Fruit fly (Drosophila melanogaster) whole organism, prepupa: Measurements from ENCODE around the gene c11.1.

Experiments used
- Blimp-1 ChIP-seq: fragments of 200-800 bp; sonication (Bioruptor generic); optimal IDR thresholded peaks from 3 replicates; lab custom pipeline; 2017; ENCODE audit warnings: missing biosample characterization, missing genetic modification characterization, mild to moderate bottlenecking, moderate library complexity, missing genetic modification reagents
- CG10631 ChIP-seq: fragments of 200-800 bp; sonication (Bioruptor generic); optimal IDR thresholded peaks from 2 replicates; lab custom pipeline; 2016; ENCODE audit warnings: missing biosample characterization, missing genetic modification characterization
- CG10669 ChIP-seq: fragments of 200-800 bp; sonication (Bioruptor generic); optimal IDR thresholded peaks from 3 replicates; lab custom pipeline; 2018; ENCODE audit warnings: missing biosample characterization, mild to moderate bottlenecking, missing genetic modification characterization, moderate library complexity
- CG11762 ChIP-seq: fragments of 200-800 bp; sonication (Bioruptor generic); optimal IDR thresholded peaks from 3 replicates; lab custom pipeline; 2016; ENCODE audit warnings: missing biosample characterization, missing genetic modification characterization; ENCODE audit not compliant: insufficient read depth
- CG11902 ChIP-seq: fragments of 200-800 bp; sonication (Bioruptor generic); optimal IDR thresholded peaks from 3 replicates; lab custom pipeline; 2016; ENCODE audit warnings: missing biosample characterization, missing genetic modification characterization
- CG15336 ChIP-seq: fragments of 200-800 bp; sonication (Bioruptor generic); IDR thresholded peaks from 2 replicates; pipeline ENCODE4 v1.3.6; 2022; ENCODE audit warnings: missing biosample characterization, missing genetic modification characterization
- CG1621 ChIP-seq: fragments of 200-800 bp; sonication (Bioruptor generic); optimal IDR thresholded peaks from 3 replicates; lab custom pipeline; 2018; ENCODE audit warnings: missing biosample characterization, mild to moderate bottlenecking, missing genetic modification characterization
- CG16779 ChIP-seq: fragments of 200-800 bp; sonication (Bioruptor generic); optimal IDR thresholded peaks from 3 replicates; lab custom pipeline; 2017; ENCODE audit warnings: missing biosample characterization, mild to moderate bottlenecking, missing genetic modification characterization
- CG31627 ChIP-seq: fragments of 200-800 bp; sonication (Bioruptor generic); optimal IDR thresholded peaks from 3 replicates; lab custom pipeline; 2016; ENCODE audit warnings: missing biosample characterization, missing genetic modification characterization
- CG32006 ChIP-seq: fragments of 200-800 bp; sonication (Bioruptor generic); optimal IDR thresholded peaks from 3 replicates; lab custom pipeline; 2017; ENCODE audit warnings: missing biosample characterization, mild to moderate bottlenecking, missing genetic modification characterization
- CG3919 ChIP-seq: fragments of 200-800 bp; sonication (Bioruptor generic); optimal IDR thresholded peaks from 3 replicates; lab custom pipeline; 2016; ENCODE audit warnings: missing biosample characterization, missing genetic modification characterization
- CG6163 ChIP-seq: fragments of 200-800 bp; sonication (Bioruptor generic); IDR thresholded peaks from 3 replicates; pipeline ENCODE4 v1.3.6; 2022; ENCODE audit warnings: missing biosample characterization, missing genetic modification characterization
- CG6792 ChIP-seq: fragments of 200-800 bp; sonication (Bioruptor generic); optimal IDR thresholded peaks from 3 replicates; lab custom pipeline; 2016; ENCODE audit warnings: missing biosample characterization, missing genetic modification characterization
- CG8119 ChIP-seq: fragments of 200-800 bp; sonication (Bioruptor generic); IDR thresholded peaks from 3 replicates; pipeline ENCODE4 v1.3.6; 2022; ENCODE audit warnings: missing biosample characterization, missing genetic modification characterization
- CG8319 ChIP-seq: fragments of 200-800 bp; sonication (Bioruptor generic); optimal IDR thresholded peaks from 3 replicates; lab custom pipeline; 2016; ENCODE audit warnings: missing biosample characterization, missing genetic modification characterization
- CG9139 ChIP-seq: fragments of 200-800 bp; sonication (Bioruptor generic); optimal IDR thresholded peaks from 3 replicates; lab custom pipeline; 2017; ENCODE audit warnings: missing biosample characterization, mild to moderate bottlenecking, missing genetic modification characterization
- Eip78C ChIP-seq: fragments of 200-800 bp; sonication (Bioruptor generic); peaks from one replicate; lab custom pipeline; 2016; ENCODE audit warnings: missing biosample characterization, missing genetic modification characterization
- Eip93F ChIP-seq: fragments of 200-800 bp; sonication (Bioruptor generic); optimal IDR thresholded peaks from 2 replicates; lab custom pipeline; 2016; ENCODE audit warnings: missing biosample characterization, mild to moderate bottlenecking, missing genetic modification characterization
- Ets96B ChIP-seq: fragments of 200-800 bp; optimal IDR thresholded peaks from 2 replicates; lab custom pipeline; 2019; ENCODE audit warnings: missing biosample characterization, mild to moderate bottlenecking, missing genetic modification characterization, moderate library complexity
- Gug ChIP-seq: fragments of 200-800 bp; sonication (Bioruptor generic); IDR thresholded peaks from 2 replicates; pipeline ENCODE4 v1.3.6; 2022; ENCODE audit warnings: missing biosample characterization, missing genetic modification characterization
- Hr39 ChIP-seq: fragments of 200-800 bp; sonication (Bioruptor generic); optimal IDR thresholded peaks from 2 replicates; lab custom pipeline; 2016; ENCODE audit warnings: missing biosample characterization, missing genetic modification characterization
- Hr4 ChIP-seq: fragments of 200-800 bp; sonication (Bioruptor generic); optimal IDR thresholded peaks from 3 replicates; lab custom pipeline; 2016; ENCODE audit warnings: missing biosample characterization, missing genetic modification characterization
- Lpt ChIP-seq: fragments of 200-800 bp; sonication (Bioruptor generic); optimal IDR thresholded peaks from 3 replicates; lab custom pipeline; 2016; ENCODE audit warnings: missing biosample characterization, missing genetic modification characterization
- Met ChIP-seq: fragments of 200-800 bp; sonication (Bioruptor generic); optimal IDR thresholded peaks from 3 replicates; lab custom pipeline; 2016; ENCODE audit warnings: missing biosample characterization, missing genetic modification characterization
- OdsH ChIP-seq: fragments of 200-800 bp; sonication (Bioruptor generic); optimal IDR thresholded peaks from 3 replicates; lab custom pipeline; 2016; ENCODE audit warnings: missing biosample characterization, missing genetic modification characterization
- Smox ChIP-seq: fragments of 200-800 bp; sonication (Bioruptor generic); optimal IDR thresholded peaks from 3 replicates; lab custom pipeline; 2016; ENCODE audit warnings: missing biosample characterization, missing genetic modification characterization
- Sox14 ChIP-seq: fragments of 200-800 bp; sonication (Bioruptor generic); optimal IDR thresholded peaks from 3 replicates; lab custom pipeline; 2016; ENCODE audit warnings: missing biosample characterization, missing genetic modification characterization
- Sox15 ChIP-seq: fragments of 200-800 bp; sonication (Bioruptor generic); optimal IDR thresholded peaks from 3 replicates; lab custom pipeline; 2016; ENCODE audit warnings: missing biosample characterization, missing genetic modification characterization
- achi ChIP-seq: fragments of 200-800 bp; sonication (Bioruptor generic); optimal IDR thresholded peaks from 3 replicates; lab custom pipeline; 2016; ENCODE audit warnings: missing biosample characterization, missing genetic modification characterization
- acj6 ChIP-seq: fragments of 200-800 bp; sonication (Bioruptor generic); optimal IDR thresholded peaks from 3 replicates; lab custom pipeline; 2016; ENCODE audit warnings: missing biosample characterization, missing genetic modification characterization
- cyc ChIP-seq: fragments of 200-800 bp; sonication (Bioruptor generic); optimal IDR thresholded peaks from 3 replicates; lab custom pipeline; 2016; ENCODE audit warnings: missing biosample characterization, missing genetic modification characterization
- dac ChIP-seq: fragments of 200-800 bp; sonication (Bioruptor generic); optimal IDR thresholded peaks from 2 replicates; lab custom pipeline; 2017; ENCODE audit warnings: missing biosample characterization, mild to moderate bottlenecking, missing genetic modification characterization
- dsx ChIP-seq: fragments of 200-800 bp; optimal IDR thresholded peaks from 3 replicates; lab custom pipeline; 2019; ENCODE audit warnings: missing biosample characterization, mild to moderate bottlenecking, missing genetic modification characterization, moderate library complexity; ENCODE audit not compliant: poor library complexity, severe bottlenecking
- fd59A ChIP-seq: fragments of 200-800 bp; sonication (Bioruptor generic); optimal IDR thresholded peaks from 2 replicates; lab custom pipeline; 2017; ENCODE audit warnings: missing biosample characterization, mild to moderate bottlenecking, missing genetic modification characterization, missing genetic modification reagents
- fkh ChIP-seq: fragments of 200-800 bp; sonication (Bioruptor generic); optimal IDR thresholded peaks from 3 replicates; lab custom pipeline; 2017; ENCODE audit warnings: missing biosample characterization, mild to moderate bottlenecking, missing genetic modification characterization, moderate library complexity
- lz ChIP-seq: fragments of 200-800 bp; sonication (Bioruptor generic); optimal IDR thresholded peaks from 3 replicates; lab custom pipeline; 2016; ENCODE audit warnings: missing biosample characterization, missing genetic modification characterization
- net ChIP-seq: fragments of 200-800 bp; sonication (Bioruptor generic); optimal IDR thresholded peaks from 3 replicates; lab custom pipeline; 2016; ENCODE audit warnings: missing biosample characterization, missing genetic modification characterization
- pdm3 ChIP-seq: fragments of 200-800 bp; sonication (Bioruptor generic); optimal IDR thresholded peaks from 3 replicates; lab custom pipeline; 2016; ENCODE audit warnings: missing biosample characterization, missing genetic modification characterization
- salr ChIP-seq, 2 experiments: fragments of 200-800 bp; sonication (Bioruptor generic); optimal IDR thresholded peaks; 3 replicates each; lab custom pipeline; 2016 to 2018; ENCODE audit warnings: missing biosample characterization in 2 of 2, missing genetic modification characterization in 2 of 2, mild to moderate bottlenecking in 1 of 2
- ss ChIP-seq, 2 experiments: fragments of 200-800 bp; sonication (Bioruptor generic); optimal IDR thresholded peaks; 2 replicates in 1 of 2; 3 replicates in 1 of 2; lab custom pipeline; 2017 to 2018; ENCODE audit warnings: mild to moderate bottlenecking in 2 of 2, missing biosample characterization in 2 of 2, missing genetic modification characterization in 2 of 2, moderate library complexity in 1 of 2
- svp ChIP-seq: fragments of 200-800 bp; sonication (Bioruptor generic); peaks from one replicate; lab custom pipeline; 2016; ENCODE audit warnings: missing biosample characterization, missing genetic modification characterization
- topi ChIP-seq: fragments of 200-800 bp; sonication (Bioruptor generic); optimal IDR thresholded peaks from 3 replicates; lab custom pipeline; 2016; ENCODE audit warnings: missing biosample characterization, missing genetic modification characterization
- vri ChIP-seq: fragments of 200-800 bp; sonication (Bioruptor generic); optimal IDR thresholded peaks from 3 replicates; lab custom pipeline; 2016; ENCODE audit warnings: missing biosample characterization, mild to moderate bottlenecking, missing genetic modification characterization

Gene c11.1

dm6 chrX:9309959-9310658 lies 27.2 kb upstream of the c11.1 start:
- TF ChIP-seq fd59A (no peak), svp (GFP tag; lab: Kevin White, UChicago) (peak; percentile 44), topi (GFP tag; lab: Kevin White, UChicago) (peak; percentile 15), pdm3 (GFP tag; lab: Kevin White, UChicago) (no peak), Lpt (no peak), vri (GFP tag; lab: Kevin White, UChicago) (no peak), lz (peak; percentile 5), dsx (GFP tag; lab: Kevin White, UChicago) (peak; percentile 82), Ets96B (tag; lab: Kevin White, UChicago) (peak; percentile 7), dac (no peak), Eip78C (GFP tag; lab: Kevin White, UChicago) (peak; percentile 72), Met (GFP tag; lab: Kevin White, UChicago) (peak; percentile 17), CG31627 (no peak), CG6792 (GFP tag; lab: Kevin White, UChicago) (no peak), ss (GFP tag; optimal IDR thresholded peaks at IDR 0.05; lab: Kevin White, UChicago) (no peak), CG1621 (tag; lab: Kevin White, UChicago) (no peak), achi (GFP tag; lab: Kevin White, UChicago) (peak; percentile 20), OdsH (GFP tag; lab: Kevin White, UChicago) (no peak), CG10669 (GFP tag; lab: Kevin White, UChicago) (peak; percentile 14), Smox (GFP tag; lab: Kevin White, UChicago) (no peak), CG9139 (no peak), CG8319 (GFP tag; lab: Kevin White, UChicago) (no peak), CG11762 (GFP tag; lab: Kevin White, UChicago) (no peak), CG3919 (GFP tag; lab: Kevin White, UChicago) (peak; percentile 4), CG10631 (GFP tag; lab: Kevin White, UChicago) (peak; percentile 7), CG11902 (GFP tag; lab: Kevin White, UChicago) (no peak), Sox15 (GFP tag; lab: Kevin White, UChicago) (no peak), Sox14 (GFP tag; lab: Kevin White, UChicago) (no peak), CG16779 (tag; lab: Kevin White, UChicago) (no peak), CG6163 (peak; percentile 42; the same call in 1 of the 3 replicates), net (GFP tag; lab: Kevin White, UChicago) (no peak), Blimp-1 (GFP tag; lab: Kevin White, UChicago) (no peak), Eip93F (no peak), salr (GFP tag; optimal IDR thresholded peaks at IDR 0.05; lab: Kevin White, UChicago) (no peak), CG15336 (GFP tag; lab: Robert Waterston, UW) (0 out of 2 replicates have a peak, but pooled peaks have one; percentile 8), Hr4 (GFP tag; lab: Kevin White, UChicago) (no peak), CG32006 (GFP tag; lab: Kevin White, UChicago) (peak; percentile 36), CG8119 (GFP tag; lab: Robert Waterston, UW) (no peak), fkh (GFP tag; lab: Kevin White, UChicago) (no peak), acj6 (no peak), Hr39 (no peak), cyc (GFP tag; lab: Kevin White, UChicago) (no peak), Gug (GFP tag; lab: Robert Waterston, UW) (no peak)
